Worm (Caenorhabditis elegans) whole organism, young adult: ENCODE data around the gene F48B9.1.

Experiments
- F10E7.11 ChIP-seq: sonication (generic microtip); optimal IDR thresholded peaks from 2 replicates; lab custom pipeline; 2017; ENCODE audit warnings: mild to moderate bottlenecking, missing genetic modification characterization, moderate library complexity, missing compliant biosample characterization
- F37B4.10 ChIP-seq: fragments of 200-800 bp; sonication (Bioruptor generic); IDR thresholded peaks from 2 replicates; pipeline ENCODE4 v1.3.6; 2022; ENCODE audit warnings: missing genetic modification characterization, missing compliant biosample characterization
- F52B5.7 ChIP-seq: sonication (generic microtip); optimal IDR thresholded peaks from 2 replicates; lab custom pipeline; 2016; ENCODE audit warnings: mild to moderate bottlenecking, missing genetic modification characterization, missing compliant biosample characterization
- K11D2.4 ChIP-seq: fragments of 200-800 bp; sonication (Bioruptor generic); IDR thresholded peaks from 2 replicates; pipeline ENCODE4 v1.3.6; 2022; ENCODE audit warnings: missing genetic modification reagents, missing genetic modification characterization, missing compliant biosample characterization
- T07F8.4 ChIP-seq: sonication (generic microtip); optimal IDR thresholded peaks from 2 replicates; lab custom pipeline; 2016; ENCODE audit warnings: mild to moderate bottlenecking, missing genetic modification characterization, moderate library complexity, missing compliant biosample characterization
- Y67H2A.10 ChIP-seq: fragments of 200-800 bp; sonication (Bioruptor generic); conservative IDR thresholded peaks from 2 replicates; pipeline ENCODE4 v1.3.6; 2022; ENCODE audit warnings: missing genetic modification reagents, missing genetic modification characterization, missing compliant biosample characterization
- akir-1 ChIP-seq: fragments of 200-800 bp; sonication (Bioruptor generic); optimal IDR thresholded peaks from 2 replicates; lab custom pipeline; 2018; ENCODE audit warnings: mild to moderate bottlenecking, missing genetic modification characterization, moderate library complexity, missing compliant biosample characterization
- ama-1 ChIP-seq, 3 experiments: fragments of 150-350 bp in 1 of 3; sonication (generic microtip) in 2 of 3; optimal IDR thresholded peaks; 2 replicates each; lab custom pipeline; 2014 to 2018; ENCODE audit warnings: missing biosample characterization in 2 of 3, missing genetic modification characterization in 2 of 3, missing genetic modification reagents in 2 of 3
- aptf-2 ChIP-seq: fragments of 200-800 bp; sonication (Bioruptor generic); conservative IDR thresholded peaks from 2 replicates; pipeline ENCODE4 v1.3.6; 2022; ENCODE audit warnings: missing genetic modification reagents, missing genetic modification characterization, missing compliant biosample characterization
- aptf-3 ChIP-seq: fragments of 200-800 bp; sonication (Bioruptor generic); IDR thresholded peaks from 2 replicates; pipeline ENCODE4 v1.3.6; 2022; ENCODE audit warnings: missing genetic modification characterization, missing compliant biosample characterization
- athp-1 ChIP-seq: sonication (generic microtip); optimal IDR thresholded peaks from 2 replicates; lab custom pipeline; 2017; ENCODE audit warnings: mild to moderate bottlenecking, missing genetic modification characterization, missing compliant biosample characterization
- attf-3 ChIP-seq: fragments of 200-800 bp; sonication (Bioruptor generic); conservative IDR thresholded peaks from 2 replicates; pipeline ENCODE4 v1.3.6; 2022; ENCODE audit warnings: missing genetic modification reagents, missing genetic modification characterization, missing compliant biosample characterization
- attf-5 ChIP-seq: fragments of 200-800 bp; sonication (Bioruptor generic); optimal IDR thresholded peaks from 2 replicates; lab custom pipeline; 2018; ENCODE audit warnings: mild to moderate bottlenecking, missing genetic modification characterization, missing compliant biosample characterization
- bed-1 ChIP-seq: fragments of 200-800 bp; sonication (Bioruptor generic); IDR thresholded peaks from 2 replicates; pipeline ENCODE4 v1.3.6; 2022; ENCODE audit warnings: missing genetic modification reagents, missing genetic modification characterization, missing compliant biosample characterization
- ceh-40 ChIP-seq: fragments of 200-800 bp; sonication (Bioruptor generic); IDR thresholded peaks from 2 replicates; pipeline ENCODE4 v1.3.6; 2022; ENCODE audit warnings: missing genetic modification characterization, missing compliant biosample characterization
- ceh-58 ChIP-seq: fragments of 200-800 bp; sonication (Bioruptor generic); IDR thresholded peaks from 2 replicates; pipeline ENCODE4 v1.3.6; 2022; ENCODE audit warnings: missing genetic modification characterization, missing compliant biosample characterization
- ceh-79 ChIP-seq: sonication (generic microtip); optimal IDR thresholded peaks from 2 replicates; lab custom pipeline; 2017; ENCODE audit warnings: mild to moderate bottlenecking, missing genetic modification characterization, missing compliant biosample characterization
- ceh-91 ChIP-seq: fragments of 200-800 bp; sonication (Bioruptor generic); IDR thresholded peaks from 2 replicates; pipeline ENCODE4 v1.3.6; 2022; ENCODE audit warnings: missing genetic modification reagents, missing genetic modification characterization, missing compliant biosample characterization
- dox-1 ChIP-seq: fragments of 200-800 bp; sonication (Bioruptor generic); IDR thresholded peaks from 2 replicates; pipeline ENCODE4 v1.3.6; 2022; ENCODE audit warnings: missing genetic modification reagents, missing genetic modification characterization, missing compliant biosample characterization
- egrh-3 ChIP-seq: fragments of 200-800 bp; sonication (Bioruptor generic); IDR thresholded peaks from 2 replicates; pipeline ENCODE4 v1.3.6; 2022; ENCODE audit warnings: missing genetic modification reagents, missing genetic modification characterization, missing compliant biosample characterization
- fkh-3 ChIP-seq: sonication (generic microtip); optimal IDR thresholded peaks from 2 replicates; lab custom pipeline; 2016; ENCODE audit warnings: mild to moderate bottlenecking, missing genetic modification characterization, missing compliant biosample characterization
- hlh-12 ChIP-seq: sonication (generic microtip); optimal IDR thresholded peaks from 2 replicates; lab custom pipeline; 2016; ENCODE audit warnings: missing genetic modification characterization, missing compliant biosample characterization
- hmg-1.2 ChIP-seq: fragments of 200-800 bp; sonication (Bioruptor generic); IDR thresholded peaks from 2 replicates; pipeline ENCODE4 v1.3.6; 2022; ENCODE audit warnings: missing genetic modification reagents, missing genetic modification characterization, missing compliant biosample characterization
- hsf-1 ChIP-seq: fragments of 200-800 bp; sonication (Bioruptor generic); IDR thresholded peaks from 2 replicates; pipeline ENCODE4 v1.3.6; 2022; ENCODE audit warnings: missing genetic modification reagents, missing genetic modification characterization, missing compliant biosample characterization
- lag-1 ChIP-seq: fragments of 200-800 bp; sonication (Bioruptor generic); IDR thresholded peaks from 2 replicates; pipeline ENCODE4 v1.3.6; 2022; ENCODE audit warnings: missing genetic modification reagents, missing genetic modification characterization, missing compliant biosample characterization
- let-526 ChIP-seq: fragments of 200-800 bp; sonication (Bioruptor generic); IDR thresholded peaks from 2 replicates; pipeline ENCODE4 v1.3.6; 2022; ENCODE audit warnings: missing genetic modification reagents, missing genetic modification characterization, missing compliant biosample characterization
- let-607 ChIP-seq, 2 experiments: fragments of 200-800 bp in 1 of 2; sonication (Bioruptor generic) in 1 of 2; sonication (generic microtip) in 1 of 2; optimal IDR thresholded peaks; 2 replicates each; lab custom pipeline; 2016 to 2018; ENCODE audit warnings: mild to moderate bottlenecking in 2 of 2, missing compliant biosample characterization in 2 of 2, missing genetic modification characterization in 2 of 2, moderate library complexity in 2 of 2, missing genotype in 1 of 2
- lin-26 ChIP-seq: fragments of 200-800 bp; sonication (Bioruptor generic); IDR thresholded peaks from 2 replicates; pipeline ENCODE4 v1.3.6; 2022; ENCODE audit warnings: missing genetic modification reagents, missing genetic modification characterization, missing compliant biosample characterization
- lin-54 ChIP-seq: fragments of 200-800 bp; sonication (Bioruptor generic); optimal IDR thresholded peaks from 2 replicates; lab custom pipeline; 2018; ENCODE audit warnings: mild to moderate bottlenecking, missing genetic modification characterization, missing compliant biosample characterization
- lir-1 ChIP-seq: fragments of 200-800 bp; sonication (Bioruptor generic); conservative IDR thresholded peaks from 2 replicates; pipeline ENCODE4 v1.3.6; 2022; ENCODE audit warnings: missing genetic modification reagents, missing genetic modification characterization, missing compliant biosample characterization
- lsl-1 ChIP-seq: fragments of 200-800 bp; sonication (Bioruptor generic); optimal IDR thresholded peaks from 2 replicates; lab custom pipeline; 2018; ENCODE audit warnings: mild to moderate bottlenecking, missing genetic modification characterization, moderate library complexity, missing compliant biosample characterization
- madf-6 ChIP-seq: fragments of 200-800 bp; sonication (Bioruptor generic); IDR thresholded peaks from 2 replicates; pipeline ENCODE4 v1.3.6; 2022; ENCODE audit warnings: missing genetic modification reagents, missing genetic modification characterization, missing compliant biosample characterization
- mxl-1 ChIP-seq: sonication (generic microtip); optimal IDR thresholded peaks from 2 replicates; lab custom pipeline; 2016; ENCODE audit warnings: missing genetic modification characterization, missing compliant biosample characterization
- pbrm-1 ChIP-seq: fragments of 200-800 bp; sonication (Bioruptor generic); IDR thresholded peaks from 2 replicates; pipeline ENCODE4 v1.3.6; 2022; ENCODE audit warnings: missing genetic modification reagents, missing genetic modification characterization, missing compliant biosample characterization
- pha-4 ChIP-seq: fragments of 150-350 bp; sonication (generic microtip); optimal IDR thresholded peaks from 2 replicates; lab custom pipeline; 2014; ENCODE audit warnings: missing biosample characterization, missing genetic modification reagents, missing genetic modification characterization
- rcor-1 ChIP-seq: fragments of 200-800 bp; sonication (Bioruptor generic); IDR thresholded peaks from 2 replicates; pipeline ENCODE4 v1.3.6; 2022; ENCODE audit warnings: missing genetic modification reagents, missing genetic modification characterization, missing compliant biosample characterization
- repo-1 ChIP-seq: sonication (generic microtip); optimal IDR thresholded peaks from 2 replicates; lab custom pipeline; 2017; ENCODE audit warnings: mild to moderate bottlenecking, missing genetic modification characterization, missing compliant biosample characterization
- rpc-1 ChIP-seq, 2 experiments: fragments of 150-350 bp in 1 of 2; sonication (generic microtip) in 1 of 2; optimal IDR thresholded peaks; 2 replicates each; lab custom pipeline; 2014 to 2018; ENCODE audit warnings: missing biosample characterization in 1 of 2, missing genetic modification characterization in 1 of 2, missing genetic modification reagents in 1 of 2, missing genotype in 1 of 2
- snpc-3.4 ChIP-seq: sonication (generic microtip); optimal IDR thresholded peaks from 2 replicates; lab custom pipeline; 2017; ENCODE audit warnings: missing genetic modification characterization, mild to moderate bottlenecking, missing compliant biosample characterization, antibody characterized with exemption, moderate library complexity, missing genotype, missing genetic modification reagents
- sptf-2 ChIP-seq: fragments of 200-800 bp; sonication (Bioruptor generic); optimal IDR thresholded peaks from 2 replicates; lab custom pipeline; 2018; ENCODE audit warnings: mild to moderate bottlenecking, missing genetic modification characterization, missing compliant biosample characterization
- unc-130 ChIP-seq: sonication (generic microtip); optimal IDR thresholded peaks from 2 replicates; lab custom pipeline; 2016; ENCODE audit warnings: missing genetic modification reagents, missing genetic modification characterization, missing compliant biosample characterization
- unc-62 ChIP-seq: fragments of 150-350 bp; optimal IDR thresholded peaks from 2 replicates; lab custom pipeline; 2014; ENCODE audit warnings: missing biosample characterization, missing genetic modification reagents, missing genetic modification characterization
- xnd-1 ChIP-seq: sonication (generic microtip); optimal IDR thresholded peaks from 2 replicates; lab custom pipeline; 2016; ENCODE audit warnings: missing genotype, missing genetic modification reagents, missing genetic modification characterization, missing compliant biosample characterization
- zfh-2 ChIP-seq: fragments of 200-800 bp; sonication (Bioruptor generic); conservative IDR thresholded peaks from 2 replicates; pipeline ENCODE4 v1.3.6; 2022; ENCODE audit warnings: missing genetic modification reagents, missing genetic modification characterization, missing compliant biosample characterization
- zim-3 ChIP-seq: sonication (generic microtip); optimal IDR thresholded peaks from 2 replicates; lab custom pipeline; 2017; ENCODE audit warnings: mild to moderate bottlenecking, missing genetic modification characterization, moderate library complexity, missing compliant biosample characterization
- ztf-3 ChIP-seq: fragments of 200-800 bp; sonication (Bioruptor generic); optimal IDR thresholded peaks from 2 replicates; lab custom pipeline; 2018; ENCODE audit warnings: mild to moderate bottlenecking, missing genetic modification characterization, missing compliant biosample characterization
- ztf-6 ChIP-seq: fragments of 200-800 bp; sonication (Bioruptor generic); IDR thresholded peaks from 2 replicates; pipeline ENCODE4 v1.3.6; 2022; ENCODE audit warnings: missing genetic modification reagents, missing genetic modification characterization, missing compliant biosample characterization

The F48B9.1 gene

DNA sequence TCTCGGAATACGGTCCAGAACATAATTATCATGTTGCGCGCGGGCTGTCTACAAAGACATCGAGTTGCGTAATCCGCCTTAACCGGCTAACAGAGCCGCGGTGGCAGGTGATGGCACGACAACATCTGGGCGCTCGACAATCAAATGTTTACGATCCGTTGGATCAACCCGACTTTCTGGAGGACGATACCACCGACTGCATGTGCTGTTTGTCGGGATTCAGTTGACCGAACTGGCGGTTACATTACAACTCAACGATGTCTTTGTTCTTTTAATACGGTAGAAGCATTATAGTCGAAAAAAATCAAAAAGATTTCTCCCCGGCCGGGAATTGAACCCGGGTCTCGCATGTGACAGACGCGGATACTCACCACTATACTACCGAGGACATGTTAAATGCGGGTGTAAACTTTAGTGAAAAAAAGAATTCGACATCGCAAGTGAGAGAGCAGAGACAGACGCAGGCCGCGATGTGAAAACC lies 46.2 kb downstream of the F48B9.1 start (continued):
- TF ChIP-seq let-526 (GFP tag; lab: Robert Waterston, UW), result peak; percentile 77; the same call in 1 of the 2 replicates
- TF ChIP-seq ztf-3 (GFP tag; lab: Kevin White, UChicago), result no peak
- TF ChIP-seq madf-6 (GFP tag; lab: Robert Waterston, UW), result no peak; the same call in 1 of the 2 replicates
- TF ChIP-seq let-607 (tag; optimal IDR thresholded peaks at IDR 0.05; lab: Kevin White, UChicago), result peak; percentile 29 to 37
- TF ChIP-seq F37B4.10 (GFP tag; lab: Robert Waterston, UW), result no peak
- TF ChIP-seq T07F8.4, result peak; percentile 55
- peak; percentile 95 for TF ChIP-seq rpc-1 (optimal IDR thresholded peaks at IDR 0.05; lab: Kevin White, UChicago)
- peak; percentile 89 for TF ChIP-seq rpc-1 (tag; optimal IDR thresholded peaks at IDR 0.05; lab: Kevin White, UChicago)
- TF ChIP-seq athp-1 (tag; lab: Kevin White, UChicago), result peak; percentile 62
- TF ChIP-seq hmg-1.2 (GFP tag; lab: Robert Waterston, UW), result peak; percentile 80
- no peak for TF ChIP-seq unc-62 (GFP tag; lab: Kevin White, UChicago)
- peak; percentile 87 for TF ChIP-seq F52B5.7
- TF ChIP-seq lin-54 (GFP tag; lab: Kevin White, UChicago), result no peak
- TF ChIP-seq lir-1 (GFP tag; lab: Robert Waterston, UW), result no peak; the same call in 1 of the 2 replicates
- TF ChIP-seq lsl-1 (GFP tag; lab: Kevin White, UChicago), result peak; percentile 14
- TF ChIP-seq attf-3 (GFP tag; lab: Robert Waterston, UW), result 0 out of 2 replicates have a peak, but pooled peaks have one; percentile 39
- no peak for TF ChIP-seq ceh-58 (GFP tag; lab: Robert Waterston, UW)
- TF ChIP-seq ceh-40 (GFP tag; lab: Robert Waterston, UW), result no peak
- TF ChIP-seq pha-4 (tag; lab: Kevin White, UChicago), result no peak
- peak; percentile 46 for TF ChIP-seq F10E7.11 (tag; lab: Kevin White, UChicago)
- no peak for TF ChIP-seq xnd-1 (tag; lab: Kevin White, UChicago)
- peak; percentile 58; the same call in 1 of the 2 replicates for TF ChIP-seq aptf-3 (GFP tag; lab: Robert Waterston, UW)
- peak; percentile 80 for TF ChIP-seq dox-1
- TF ChIP-seq bed-1 (GFP tag; lab: Robert Waterston, UW), result 0 out of 2 replicates have a peak, but pooled peaks have one; percentile 31
- peak; percentile 76 for TF ChIP-seq K11D2.4 (GFP tag; lab: Robert Waterston, UW)
- peak; percentile 87 for TF ChIP-seq lin-26 (GFP tag; lab: Robert Waterston, UW)
- peak; percentile 64 for TF ChIP-seq attf-5
- no peak for TF ChIP-seq lag-1 (GFP tag; lab: Robert Waterston, UW)
- TF ChIP-seq rcor-1, result peak; percentile 79
- TF ChIP-seq akir-1 (GFP tag; lab: Kevin White, UChicago), result peak; percentile 54
- TF ChIP-seq hsf-1 (GFP tag; lab: Robert Waterston, UW), result 0 out of 2 replicates have a peak, but pooled peaks have one; percentile 47
- TF ChIP-seq sptf-2 (GFP tag; lab: Kevin White, UChicago), result peak; percentile 79
- TF ChIP-seq fkh-3 (tag; lab: Kevin White, UChicago), result peak; percentile 34
- TF ChIP-seq ama-1 (optimal IDR thresholded peaks at IDR 0.05; lab: Kevin White, UChicago), result no peak
- TF ChIP-seq ama-1 (GFP tag; optimal IDR thresholded peaks at IDR 0.05; lab: Kevin White, UChicago), result peak; percentile 13 to 91
- TF ChIP-seq egrh-3 (GFP tag; lab: Robert Waterston, UW), result peak; percentile 42; the same call in 1 of the 2 replicates
- TF ChIP-seq aptf-2 (GFP tag; lab: Robert Waterston, UW), result peak; percentile 57; the same call in 1 of the 2 replicates
- peak; percentile 68 for TF ChIP-seq repo-1 (tag; lab: Kevin White, UChicago)
- no peak for TF ChIP-seq ztf-6 (GFP tag; lab: Robert Waterston, UW)
- peak; percentile 10 for TF ChIP-seq mxl-1 (tag; lab: Kevin White, UChicago)
- TF ChIP-seq snpc-3.4 (tag; lab: Kevin White, UChicago), result peak; percentile 60
- TF ChIP-seq zim-3 (tag; lab: Kevin White, UChicago), result peak; percentile 40
- peak; percentile 86 for TF ChIP-seq pbrm-1
- peak; percentile 38; the same call in 1 of the 2 replicates for TF ChIP-seq zfh-2 (GFP tag; lab: Robert Waterston, UW)
- TF ChIP-seq ceh-79 (tag; lab: Kevin White, UChicago), result no peak
- no peak for TF ChIP-seq hlh-12 (tag; lab: Kevin White, UChicago)
- TF ChIP-seq unc-130 (GFP tag; lab: Kevin White, UChicago), result peak; percentile 26
- TF ChIP-seq ceh-91 (GFP tag; lab: Robert Waterston, UW), result peak; percentile 36; the same call in 1 of the 2 replicates
- TF ChIP-seq Y67H2A.10 (GFP tag; lab: Robert Waterston, UW), result peak; percentile 26; the same call in 1 of the 2 replicates
